Worm (Caenorhabditis elegans): ENCODE results near the gene fbxa-77.

Gene fbxa-77

ce11 chrIII:1207852-1208251 lies 41.4 kb upstream of the fbxa-77 start, which contains the start of gene orc-3 (continued):
- TF ChIP-seq pqm-1 (tag; optimal IDR thresholded peaks at IDR 0.05) (no peak), nhr-90 (tag; optimal IDR thresholded peaks at IDR 0.05; ENCODE audit: poor library complexity) (no peak), dpl-1 (GFP tag; optimal IDR thresholded peaks at IDR 0.05) (peak; percentile 86 to 92 (median 90)), nhr-19 (GFP tag; conservative IDR thresholded peaks at IDR 0.05) (no peak), swsn-7 (tag; optimal IDR thresholded peaks at IDR 0.05) (no peak), nhr-71 (tag; optimal IDR thresholded peaks at IDR 0.05) (no peak), pag-3 (tag; optimal IDR thresholded peaks at IDR 0.05; ENCODE audit: borderline replicate concordance, insufficient read depth) (no peak)

- TF ChIP-seq unc-30 (tag; optimal IDR thresholded peaks at IDR 0.05) (no peak), ces-1 (GFP tag; optimal IDR thresholded peaks at IDR 0.05) (no peak), ama-1 (optimal IDR thresholded peaks at IDR 0.05) (no peak), fkh-4 (tag; optimal IDR thresholded peaks at IDR 0.05; ENCODE audit: borderline replicate concordance) (no peak), lin-39 (tag; optimal IDR thresholded peaks at IDR 0.05) (no peak), fos-1 (tag; optimal IDR thresholded peaks at IDR 0.05) (no peak), pag-3 (tag; optimal IDR thresholded peaks at IDR 0.05; ENCODE audit: borderline replicate concordance, insufficient read depth) (no peak), dsc-1 (tag; optimal IDR thresholded peaks at IDR 0.05) (no peak), tbx-2 (tag; optimal IDR thresholded peaks at IDR 0.05) (no peak), nhr-28 (tag; optimal IDR thresholded peaks at IDR 0.05) (no peak), efl-1 (optimal IDR thresholded peaks at IDR 0.05) (no peak), efl-1 (GFP tag; optimal IDR thresholded peaks at IDR 0.05 in 1 of 2) (no peak), efl-3 (GFP tag; optimal IDR thresholded peaks at IDR 0.05) (no peak), lin-15B (tag; optimal IDR thresholded peaks at IDR 0.05) (no peak), fkh-10 (GFP tag; optimal IDR thresholded peaks at IDR 0.05) (no peak), grh-1 (GFP tag; IDR thresholded peaks at IDR 0.05) (no peak), tlp-1 (tag; optimal IDR thresholded peaks at IDR 0.05) (no peak)
Observed at ce11 chrIII:1210638-1211037, 38.6 kb upstream of the fbxa-77 start.

ce11 chrIII:1214121-1214673 lies 35.1 kb upstream of the fbxa-77 start:
- no peak for TF ChIP-seq snpc-4 (tag; optimal IDR thresholded peaks at IDR 0.05)
- TF ChIP-seq ces-1 (GFP tag; optimal IDR thresholded peaks at IDR 0.05), result no peak
- TF ChIP-seq ceh-63 (GFP tag; optimal IDR thresholded peaks at IDR 0.05), result no peak
- no peak for TF ChIP-seq pqm-1 (tag; optimal IDR thresholded peaks at IDR 0.05)
- TF ChIP-seq ceh-90 (tag; optimal IDR thresholded peaks at IDR 0.05), result no peak
- no peak for TF ChIP-seq lin-13 (GFP tag; optimal IDR thresholded peaks at IDR 0.05)
- no peak for TF ChIP-seq ztf-11 (tag; optimal IDR thresholded peaks at IDR 0.05)
- no peak for TF ChIP-seq skn-1 (tag; optimal IDR thresholded peaks at IDR 0.05)
- no peak for TF ChIP-seq sptf-1 (tag; optimal IDR thresholded peaks at IDR 0.05)
- no peak for TF ChIP-seq rnt-1 (tag; optimal IDR thresholded peaks at IDR 0.05)
- no peak for TF ChIP-seq mab-9 (GFP tag; IDR thresholded peaks at IDR 0.05)
- TF ChIP-seq hpl-2 (GFP tag; optimal IDR thresholded peaks at IDR 0.05), result no peak
- no peak for TF ChIP-seq ceh-82 (tag; optimal IDR thresholded peaks at IDR 0.05)
- TF ChIP-seq ztf-4 (tag; optimal IDR thresholded peaks at IDR 0.05), result no peak
- TF ChIP-seq unc-86 (tag; optimal IDR thresholded peaks at IDR 0.05), result no peak
- TF ChIP-seq blmp-1 (tag; optimal IDR thresholded peaks at IDR 0.05), result no peak

ce11 chrIII:1214680-1215079 lies 34.6 kb upstream of the fbxa-77 start, which contains the start of gene Y119D3B.21:
Gene Y119D3B.21, plus strand, starts transcription at chrIII:1215000.
- TF ChIP-seq snu-23 (GFP tag; optimal IDR thresholded peaks at IDR 0.05), result no peak
- no peak for TF ChIP-seq mdl-1 (tag; optimal IDR thresholded peaks at IDR 0.05)
- TF ChIP-seq elt-2 (tag; optimal IDR thresholded peaks at IDR 0.05), result peak; percentile 87
- no peak for TF ChIP-seq efl-1 (optimal IDR thresholded peaks at IDR 0.05)
- TF ChIP-seq efl-1 (GFP tag; optimal IDR thresholded peaks at IDR 0.05 in 1 of 2), result peak in 1 of 2 experiments; percentile 74
- peak in 1 of 2 experiments; percentile 31 for TF ChIP-seq lin-35 (GFP tag; optimal IDR thresholded peaks at IDR 0.05)
- peak; percentile 31 for TF ChIP-seq ama-1 (optimal IDR thresholded peaks at IDR 0.05)

All from whole organism, L1 larva.